Fruit fly (Drosophila melanogaster): ENCODE data around the gene shep.
A peak's percentile ranks its signal among the peaks of the same experiment; 100 is the strongest.

The shep gene

dm6 chr3L:5279998-5280610, 2.4 kb upstream of the shep start (continued):
- peak; percentile 44 for TF ChIP-seq CG13424 (tag; optimal IDR thresholded peaks at IDR 0.05)
- TF ChIP-seq Meics (GFP tag; optimal IDR thresholded peaks at IDR 0.05) = peak; percentile 24
- peak; percentile 18 for TF ChIP-seq CG8388 (GFP tag; optimal IDR thresholded peaks at IDR 0.05)
- no peak for TF ChIP-seq CG17568 (GFP tag; optimal IDR thresholded peaks at IDR 0.05)
- TF ChIP-seq ase (GFP tag; IDR thresholded peaks at IDR 0.05) = 0 out of 3 replicates have a peak, but pooled peaks have one; percentile 22
- no peak for TF ChIP-seq klu (GFP tag; IDR thresholded peaks at IDR 0.05)
- peak; percentile 29; the same call in 1 of the 2 replicates for TF ChIP-seq lmd (GFP tag; IDR thresholded peaks at IDR 0.05)
- TF ChIP-seq CG34422 (GFP tag; IDR thresholded peaks at IDR 0.05) = no peak
- TF ChIP-seq Deaf1 (tag; optimal IDR thresholded peaks at IDR 0.05) = peak; percentile 27
- TF ChIP-seq D (optimal IDR thresholded peaks at IDR 0.05) = no peak
- TF ChIP-seq D (GFP tag; optimal IDR thresholded peaks at IDR 0.05) = peak; percentile 30
- TF ChIP-seq CG12155 (GFP tag; optimal IDR thresholded peaks at IDR 0.05) = no peak
- TF ChIP-seq Xrp1 (GFP tag; IDR thresholded peaks at IDR 0.05) = peak; percentile 57
- no peak for TF ChIP-seq CG10274 (GFP tag; optimal IDR thresholded peaks at IDR 0.05)
- no peak for TF ChIP-seq Gsc (GFP tag; IDR thresholded peaks at IDR 0.05)
- no peak for TF ChIP-seq Neu2 (GFP tag; optimal IDR thresholded peaks at IDR 0.05; ENCODE audit: borderline replicate concordance)
- TF ChIP-seq CG31441 (GFP tag; IDR thresholded peaks at IDR 0.05) = peak; percentile 68
- no peak for TF ChIP-seq mirr (GFP tag; optimal IDR thresholded peaks at IDR 0.05)
- TF ChIP-seq Eip74EF (GFP tag; optimal IDR thresholded peaks at IDR 0.05) = peak in 1 of 2 experiments; percentile 14
- TF ChIP-seq Doc2 (GFP tag; IDR thresholded peaks at IDR 0.05) = no peak
- TF ChIP-seq CG4820 (GFP tag; optimal IDR thresholded peaks at IDR 0.05) = peak; percentile 14
- TF ChIP-seq CkIIα-i1 (GFP tag; IDR thresholded peaks at IDR 0.05) = no peak
- TF ChIP-seq CG7786 (GFP tag; optimal IDR thresholded peaks at IDR 0.05) = no peak
- peak; percentile 23 for TF ChIP-seq Fer1 (GFP tag; optimal IDR thresholded peaks at IDR 0.05)
- TF ChIP-seq vvl (GFP tag; IDR thresholded peaks at IDR 0.05) = no peak
- TF ChIP-seq Stat92E (GFP tag; optimal IDR thresholded peaks at IDR 0.05) = no peak
- peak; percentile 7 for TF ChIP-seq ind (GFP tag; optimal IDR thresholded peaks at IDR 0.05)
- TF ChIP-seq CG2678 (tag; optimal IDR thresholded peaks at IDR 0.05) = peak; percentile 47
- no peak for TF ChIP-seq run (tag; optimal IDR thresholded peaks at IDR 0.05)
- TF ChIP-seq CG14050 (GFP tag; IDR thresholded peaks at IDR 0.05) = no peak
- peak; percentile 35 for TF ChIP-seq lab (GFP tag; optimal IDR thresholded peaks at IDR 0.05)
- TF ChIP-seq Bgb (GFP tag; IDR thresholded peaks at IDR 0.05; ENCODE audit: partially characterized antibody) = no peak
- peak; percentile 21 for TF ChIP-seq CG30403 (GFP tag; optimal IDR thresholded peaks at IDR 0.05)
- peak; percentile 72 for TF ChIP-seq CG2712 (tag; optimal IDR thresholded peaks at IDR 0.05)
- peak; percentile 71 for TF ChIP-seq CG18599 (GFP tag; optimal IDR thresholded peaks at IDR 0.05)
- TF ChIP-seq cwo (GFP tag; optimal IDR thresholded peaks at IDR 0.05) = peak; percentile 20
- peak; percentile 44 for TF ChIP-seq CG7556 (GFP tag; optimal IDR thresholded peaks at IDR 0.05)
- TF ChIP-seq cato (GFP tag; optimal IDR thresholded peaks at IDR 0.05; ENCODE audit: borderline replicate concordance) = no peak
- peak; percentile 11 for TF ChIP-seq HHEX (GFP tag; optimal IDR thresholded peaks at IDR 0.05)
- peak; percentile 47 for TF ChIP-seq CG15601 (tag; optimal IDR thresholded peaks at IDR 0.05)
- TF ChIP-seq CG12299 (tag; optimal IDR thresholded peaks at IDR 0.05) = no peak
- TF ChIP-seq CG11093 (GFP tag; IDR thresholded peaks at IDR 0.05) = no peak
- TF ChIP-seq CG8924 (tag; optimal IDR thresholded peaks at IDR 0.05) = peak; percentile 31
- TF ChIP-seq pita (GFP tag; optimal IDR thresholded peaks at IDR 0.05) = no peak
- TF ChIP-seq cas (GFP tag; IDR thresholded peaks at IDR 0.05) = 0 out of 2 replicates have a peak, but pooled peaks have one; percentile 14
- peak; percentile 74 for TF ChIP-seq CG11504 (tag; optimal IDR thresholded peaks at IDR 0.05)
- TF ChIP-seq CG18262 (tag; optimal IDR thresholded peaks at IDR 0.05) = peak; percentile 67
- TF ChIP-seq CG5180 (GFP tag; optimal IDR thresholded peaks at IDR 0.05) = no peak
- TF ChIP-seq Mrtf (GFP tag; IDR thresholded peaks at IDR 0.05) = 0 out of 3 replicates have a peak, but pooled peaks have one; percentile 2

Data from whole organism, embryonic.